Worm (Caenorhabditis elegans) whole organism, young adult: ENCODE results near the gene dhs-18.

Experiments
- B0261.1 ChIP-seq: sonication (generic microtip); optimal IDR thresholded peaks from 2 replicates; lab custom pipeline; 2016; ENCODE audit warnings: mild to moderate bottlenecking, missing genetic modification characterization, moderate library complexity, missing compliant biosample characterization
- F22D6.2 ChIP-seq: sonication (generic microtip); optimal IDR thresholded peaks from 2 replicates; lab custom pipeline; 2016; ENCODE audit warnings: mild to moderate bottlenecking, missing genetic modification characterization, missing compliant biosample characterization
- F55B11.4 ChIP-seq: sonication (generic microtip); optimal IDR thresholded peaks from 2 replicates; lab custom pipeline; 2016; ENCODE audit warnings: missing compliant biosample characterization, missing genetic modification characterization, borderline replicate concordance; ENCODE audit not compliant: insufficient read depth
- aptf-2 ChIP-seq: fragments of 200-800 bp; sonication (Bioruptor generic); conservative IDR thresholded peaks from 2 replicates; pipeline ENCODE4 v1.3.6; 2022; ENCODE audit warnings: missing genetic modification reagents, missing genetic modification characterization, missing compliant biosample characterization
- ceh-40 ChIP-seq: fragments of 200-800 bp; sonication (Bioruptor generic); IDR thresholded peaks from 2 replicates; pipeline ENCODE4 v1.3.6; 2022; ENCODE audit warnings: missing genetic modification characterization, missing compliant biosample characterization
- ceh-91 ChIP-seq: fragments of 200-800 bp; sonication (Bioruptor generic); IDR thresholded peaks from 2 replicates; pipeline ENCODE4 v1.3.6; 2022; ENCODE audit warnings: missing genetic modification reagents, missing genetic modification characterization, missing compliant biosample characterization
- dox-1 ChIP-seq: fragments of 200-800 bp; sonication (Bioruptor generic); IDR thresholded peaks from 2 replicates; pipeline ENCODE4 v1.3.6; 2022; ENCODE audit warnings: missing genetic modification reagents, missing genetic modification characterization, missing compliant biosample characterization
- lin-40 ChIP-seq: sonication (generic microtip); optimal IDR thresholded peaks from 2 replicates; lab custom pipeline; 2016; ENCODE audit warnings: missing genetic modification characterization, mild to moderate bottlenecking, missing compliant biosample characterization, missing genotype, missing genetic modification reagents
- lsy-27 ChIP-seq: sonication (generic microtip); optimal IDR thresholded peaks from 2 replicates; lab custom pipeline; 2017; ENCODE audit warnings: missing genetic modification characterization, mild to moderate bottlenecking, missing compliant biosample characterization, antibody characterized with exemption, missing genotype, borderline replicate concordance; ENCODE audit not compliant: insufficient read depth
- mxl-1 ChIP-seq: sonication (generic microtip); optimal IDR thresholded peaks from 2 replicates; lab custom pipeline; 2016; ENCODE audit warnings: missing genetic modification characterization, missing compliant biosample characterization
- nhr-27 ChIP-seq: fragments of 200-800 bp; sonication (Bioruptor generic); optimal IDR thresholded peaks from 2 replicates; lab custom pipeline; 2018; ENCODE audit warnings: mild to moderate bottlenecking, missing genetic modification characterization, moderate library complexity, missing compliant biosample characterization
- nhr-80 ChIP-seq: sonication (generic microtip); optimal IDR thresholded peaks from 2 replicates; lab custom pipeline; 2016; ENCODE audit warnings: missing genetic modification characterization, missing compliant biosample characterization
- snpc-4 ChIP-seq, 5 experiments: fragments of 150-350 bp in 1 of 5; sonication (generic microtip) in 4 of 5; optimal IDR thresholded peaks; 2 replicates each; lab custom pipeline; 2014 to 2018; ENCODE audit warnings: missing genetic modification characterization in 5 of 5, missing biosample characterization in 3 of 5, antibody characterized with exemption in 2 of 5, mild to moderate bottlenecking in 2 of 5, missing compliant biosample characterization in 2 of 5, missing genotype in 2 of 5, moderate library complexity in 2 of 5, missing genetic modification reagents in 1 of 5
- tbx-9 ChIP-seq: sonication (generic microtip); optimal IDR thresholded peaks from 2 replicates; lab custom pipeline; 2016; ENCODE audit warnings: borderline replicate concordance, missing genetic modification characterization, inconsistent platforms, missing compliant biosample characterization

DNA sequence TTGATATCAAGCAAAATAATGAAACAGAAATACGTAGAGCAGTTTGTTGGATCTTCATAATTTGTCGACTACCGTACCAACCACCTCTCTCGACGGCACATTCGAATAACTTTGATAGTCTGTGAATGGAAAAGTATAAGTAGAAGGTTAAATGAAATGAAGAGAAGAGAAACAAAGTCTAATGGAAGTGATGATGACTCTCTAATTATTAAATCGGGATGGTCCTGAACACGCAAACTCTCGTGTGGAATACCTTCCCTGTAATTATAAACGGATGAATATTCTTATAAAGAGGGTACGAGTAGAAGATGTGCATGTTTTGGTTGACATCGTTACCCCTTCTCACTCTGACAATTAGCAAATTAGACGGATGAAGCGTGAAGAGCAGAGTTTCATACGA is 23.8 kb downstream of the dhs-18 start, which contains the start of the genes C13G3.12 and hot-6:
- TF ChIP-seq ceh-40, result no peak
- TF ChIP-seq ceh-91 (GFP tag; lab: Robert Waterston, UW), result no peak
- no peak for TF ChIP-seq mxl-1 (tag; lab: Kevin White, UChicago)
- no peak for TF ChIP-seq F55B11.4 (tag; lab: Kevin White, UChicago)
- TF ChIP-seq B0261.1 (tag; lab: Kevin White, UChicago), result no peak
- TF ChIP-seq nhr-27, result no peak
- TF ChIP-seq lin-40, result no peak
- TF ChIP-seq dox-1, result no peak
- TF ChIP-seq snpc-4 (GFP tag; optimal IDR thresholded peaks at IDR 0.05; lab: Kevin White, UChicago), result no peak
- TF ChIP-seq snpc-4 (tag; optimal IDR thresholded peaks at IDR 0.05; lab: Kevin White, UChicago), result no peak
- TF ChIP-seq nhr-80, result no peak
- no peak for TF ChIP-seq F22D6.2 (tag; lab: Kevin White, UChicago)
- TF ChIP-seq aptf-2 (GFP tag; lab: Robert Waterston, UW), result no peak
- TF ChIP-seq lsy-27 (tag; lab: Kevin White, UChicago), result no peak
- no peak for TF ChIP-seq tbx-9 (tag; lab: Kevin White, UChicago)
